Worm (Caenorhabditis elegans) whole organism, L1 larva: ENCODE data around the gene fil-2.

Source experiments
- C04F5.9 ChIP-seq: sonication (generic microtip); optimal IDR thresholded peaks from 2 replicates; lab custom pipeline; 2016; ENCODE audit warnings: missing genetic modification characterization, missing compliant biosample characterization
- C16A3.4 ChIP-seq: fragments of 150-350 bp; optimal IDR thresholded peaks from 2 replicates; lab custom pipeline; 2014; ENCODE audit warnings: missing biosample characterization, missing genetic modification characterization
- C34B4.2 ChIP-seq: sonication (generic microtip); optimal IDR thresholded peaks from 2 replicates; lab custom pipeline; 2017; ENCODE audit warnings: mild to moderate bottlenecking, missing genetic modification characterization, missing compliant biosample characterization
- F16B12.6 ChIP-seq: fragments of 150-350 bp; optimal IDR thresholded peaks from 2 replicates; lab custom pipeline; 2014; ENCODE audit warnings: missing biosample characterization, missing genetic modification characterization
- Y116A8C.19 ChIP-seq: sonication (generic microtip); optimal IDR thresholded peaks from 2 replicates; lab custom pipeline; 2016; ENCODE audit warnings: missing compliant biosample characterization, missing genetic modification characterization, borderline replicate concordance
- aha-1 ChIP-seq: fragments of 150-350 bp; optimal IDR thresholded peaks from 2 replicates; lab custom pipeline; 2014; ENCODE audit warnings: missing biosample characterization, missing genetic modification characterization
- ama-1 ChIP-seq: fragments of 150-350 bp; optimal IDR thresholded peaks from 2 replicates; lab custom pipeline; 2014
- blmp-1 ChIP-seq: fragments of 150-350 bp; optimal IDR thresholded peaks from 2 replicates; lab custom pipeline; 2014; ENCODE audit warnings: missing biosample characterization, missing genetic modification characterization
- ceh-63 ChIP-seq: fragments of 200-800 bp; sonication (Bioruptor generic); optimal IDR thresholded peaks from 2 replicates; lab custom pipeline; 2018; ENCODE audit warnings: mild to moderate bottlenecking, missing genetic modification characterization, missing compliant biosample characterization
- ceh-8 ChIP-seq: fragments of 200-800 bp; sonication (Bioruptor generic); optimal IDR thresholded peaks from 2 replicates; lab custom pipeline; 2018; ENCODE audit warnings: mild to moderate bottlenecking, missing genetic modification characterization, moderate library complexity, missing compliant biosample characterization
- ceh-82 ChIP-seq, 3 experiments: fragments of 150-350 bp in 1 of 3; sonication (generic microtip) in 2 of 3; optimal IDR thresholded peaks; 2 replicates each; lab custom pipeline; 2014 to 2017; ENCODE audit warnings: missing biosample characterization in 3 of 3, missing genetic modification characterization in 3 of 3
- ceh-90 ChIP-seq: sonication (generic microtip); optimal IDR thresholded peaks from 2 replicates; lab custom pipeline; 2016; ENCODE audit warnings: missing genetic modification characterization, missing compliant biosample characterization
- ces-1 ChIP-seq: fragments of 150-350 bp; optimal IDR thresholded peaks from 2 replicates; lab custom pipeline; 2014; ENCODE audit warnings: missing biosample characterization, missing genetic modification reagents, missing genetic modification characterization
- efl-1 ChIP-seq, 4 experiments: fragments of 150-350 bp; optimal IDR thresholded peaks in 3 of 4; peaks in 1 of 4; 1 replicate in 1 of 4; 2 replicates in 3 of 4; lab custom pipeline; 2014; ENCODE audit warnings: missing biosample characterization in 2 of 4, missing genetic modification characterization in 2 of 4, missing genetic modification reagents in 2 of 4
- egl-27 ChIP-seq, 2 experiments: fragments of 150-350 bp in 1 of 2; sonication (generic microtip); optimal IDR thresholded peaks; 3 replicates each; lab custom pipeline; 2017 to 2018; ENCODE audit warnings: missing biosample characterization in 2 of 2, missing genetic modification characterization in 2 of 2, missing genetic modification reagents in 2 of 2
- elt-2 ChIP-seq: sonication (generic microtip); optimal IDR thresholded peaks from 2 replicates; lab custom pipeline; 2016; ENCODE audit warnings: missing genetic modification characterization, mild to moderate bottlenecking, inconsistent platforms, missing compliant biosample characterization, missing genetic modification reagents
- fkh-10 ChIP-seq: sonication (generic microtip); optimal IDR thresholded peaks from 2 replicates; lab custom pipeline; 2017; ENCODE audit warnings: missing biosample characterization, missing genetic modification reagents, missing genetic modification characterization
- fkh-4 ChIP-seq: sonication (generic microtip); optimal IDR thresholded peaks from 2 replicates; lab custom pipeline; 2016; ENCODE audit warnings: missing compliant biosample characterization, missing genetic modification characterization, borderline replicate concordance
- fkh-8 ChIP-seq: sonication (generic microtip); optimal IDR thresholded peaks from 2 replicates; lab custom pipeline; 2016; ENCODE audit warnings: mild to moderate bottlenecking, missing genetic modification characterization, missing compliant biosample characterization
- fos-1 ChIP-seq: fragments of 150-350 bp; optimal IDR thresholded peaks from 2 replicates; lab custom pipeline; 2014; ENCODE audit warnings: missing biosample characterization, missing genetic modification characterization
- grh-1 ChIP-seq: fragments of 200-800 bp; sonication (Bioruptor generic); IDR thresholded peaks from 2 replicates; pipeline ENCODE4 v1.3.6; 2022; ENCODE audit warnings: missing genetic modification reagents, missing genetic modification characterization, missing compliant biosample characterization
- hpl-2 ChIP-seq: fragments of 150-350 bp; optimal IDR thresholded peaks from 2 replicates; lab custom pipeline; 2014; ENCODE audit warnings: missing biosample characterization, missing genetic modification reagents, missing genetic modification characterization
- irx-1 ChIP-seq: sonication (generic microtip); optimal IDR thresholded peaks from 2 replicates; lab custom pipeline; 2016; ENCODE audit warnings: missing genetic modification characterization, missing compliant biosample characterization
- isw-1 ChIP-seq: fragments of 200-800 bp; sonication (Bioruptor generic); IDR thresholded peaks from 2 replicates; pipeline ENCODE4 v1.3.6; 2022; ENCODE audit warnings: missing genetic modification characterization, missing compliant biosample characterization
- jun-1 ChIP-seq: fragments of 150-350 bp; optimal IDR thresholded peaks from 2 replicates; lab custom pipeline; 2014; ENCODE audit warnings: missing biosample characterization, missing genetic modification reagents, missing genetic modification characterization
- lin-13 ChIP-seq: fragments of 150-350 bp; optimal IDR thresholded peaks from 2 replicates; lab custom pipeline; 2014; ENCODE audit warnings: missing biosample characterization, missing genetic modification reagents, missing genetic modification characterization
- lin-14 ChIP-seq: fragments of 200-800 bp; sonication (Bioruptor generic); optimal IDR thresholded peaks from 2 replicates; lab custom pipeline; 2018; ENCODE audit warnings: mild to moderate bottlenecking, missing genetic modification characterization, moderate library complexity, missing compliant biosample characterization
- lin-35 ChIP-seq, 2 experiments: fragments of 150-350 bp; optimal IDR thresholded peaks; 2 replicates each; lab custom pipeline; 2014; ENCODE audit warnings: missing biosample characterization in 2 of 2, missing genetic modification characterization in 2 of 2, missing genetic modification reagents in 2 of 2
- lsy-2 ChIP-seq, 2 experiments: fragments of 150-350 bp; optimal IDR thresholded peaks; 2 replicates each; lab custom pipeline; 2014; ENCODE audit warnings: missing biosample characterization in 2 of 2, missing genetic modification characterization in 2 of 2
- mep-1 ChIP-seq: fragments of 150-350 bp; optimal IDR thresholded peaks from 2 replicates; lab custom pipeline; 2014; ENCODE audit warnings: missing biosample characterization, missing genetic modification characterization
- nhr-20 ChIP-seq: sonication (generic microtip); optimal IDR thresholded peaks from 2 replicates; lab custom pipeline; 2016; ENCODE audit warnings: mild to moderate bottlenecking, missing genetic modification characterization, missing compliant biosample characterization
- nhr-237 ChIP-seq: fragments of 150-350 bp; optimal IDR thresholded peaks from 2 replicates; lab custom pipeline; 2014; ENCODE audit warnings: missing biosample characterization, missing genetic modification characterization
- nhr-28 ChIP-seq: fragments of 150-350 bp; optimal IDR thresholded peaks from 2 replicates; lab custom pipeline; 2014; ENCODE audit warnings: missing biosample characterization, missing genetic modification characterization
- nhr-47 ChIP-seq: sonication (generic microtip); optimal IDR thresholded peaks from 2 replicates; lab custom pipeline; 2016; ENCODE audit warnings: mild to moderate bottlenecking, missing genetic modification characterization, moderate library complexity, missing compliant biosample characterization
- nhr-71 ChIP-seq: sonication (generic microtip); optimal IDR thresholded peaks from 2 replicates; lab custom pipeline; 2016; ENCODE audit warnings: mild to moderate bottlenecking, missing genetic modification characterization, moderate library complexity, missing compliant biosample characterization
- nhr-76 ChIP-seq: sonication (generic microtip); optimal IDR thresholded peaks from 2 replicates; lab custom pipeline; 2017; ENCODE audit warnings: missing biosample characterization, missing genetic modification characterization
- nhr-84 ChIP-seq: sonication (generic microtip); optimal IDR thresholded peaks from 2 replicates; lab custom pipeline; 2017; ENCODE audit warnings: missing biosample characterization, missing genetic modification characterization
- nhr-85 ChIP-seq: sonication (generic microtip); peaks from one replicate; lab custom pipeline; 2016; ENCODE audit warnings: missing genetic modification characterization, inconsistent platforms, missing compliant biosample characterization
- pag-3 ChIP-seq: sonication (generic microtip); optimal IDR thresholded peaks from 2 replicates; lab custom pipeline; 2017; ENCODE audit warnings: missing genetic modification characterization, mild to moderate bottlenecking, missing compliant biosample characterization, antibody characterized with exemption, borderline replicate concordance; ENCODE audit not compliant: insufficient read depth
- rnt-1 ChIP-seq: sonication (generic microtip); optimal IDR thresholded peaks from 2 replicates; lab custom pipeline; 2016; ENCODE audit warnings: mild to moderate bottlenecking, missing genetic modification characterization, moderate library complexity, missing compliant biosample characterization
- snu-23 ChIP-seq: sonication (generic microtip); optimal IDR thresholded peaks from 2 replicates; lab custom pipeline; 2016; ENCODE audit warnings: missing genetic modification characterization, missing compliant biosample characterization
- sox-4 ChIP-seq: sonication (generic microtip); optimal IDR thresholded peaks from 2 replicates; lab custom pipeline; 2016; ENCODE audit warnings: missing genetic modification characterization, missing compliant biosample characterization
- sptf-1 ChIP-seq: fragments of 150-350 bp; optimal IDR thresholded peaks from 2 replicates; lab custom pipeline; 2014; ENCODE audit warnings: missing biosample characterization, missing genetic modification characterization
- sup-37 ChIP-seq: fragments of 200-800 bp; sonication (Bioruptor generic); optimal IDR thresholded peaks from 2 replicates; lab custom pipeline; 2018; ENCODE audit warnings: mild to moderate bottlenecking, missing genetic modification characterization, missing compliant biosample characterization
- swsn-7 ChIP-seq: sonication (generic microtip); optimal IDR thresholded peaks from 2 replicates; lab custom pipeline; 2016; ENCODE audit warnings: missing genetic modification characterization, missing compliant biosample characterization
- unc-30 ChIP-seq: sonication (generic microtip); optimal IDR thresholded peaks from 2 replicates; lab custom pipeline; 2017; ENCODE audit warnings: missing biosample characterization, missing genetic modification characterization
- unc-62 ChIP-seq: fragments of 150-350 bp; optimal IDR thresholded peaks from 2 replicates; lab custom pipeline; 2014; ENCODE audit warnings: missing biosample characterization, missing genetic modification reagents, missing genetic modification characterization
- xbp-1 ChIP-seq: sonication (generic microtip); optimal IDR thresholded peaks from 2 replicates; lab custom pipeline; 2016; ENCODE audit warnings: missing genetic modification characterization, missing compliant biosample characterization
- zag-1 ChIP-seq: fragments of 150-350 bp; optimal IDR thresholded peaks from 2 replicates; lab custom pipeline; 2014; ENCODE audit warnings: missing biosample characterization, missing genetic modification characterization

fil-2 gene

ce11 chrV:6230629-6231229, 48.1 kb upstream of the fil-2 start:
- TF ChIP-seq C16A3.4 (tag; lab: Kevin White, UChicago) (no peak), sox-4 (no peak), nhr-47 (tag; lab: Kevin White, UChicago) (peak; percentile 35), zag-1 (no peak), elt-2 (tag; lab: Kevin White, UChicago) (peak; percentile 37), nhr-237 (tag; lab: Kevin White, UChicago) (no peak), rnt-1 (tag; lab: Kevin White, UChicago) (no peak), fkh-4 (tag; lab: Kevin White, UChicago) (no peak), unc-62 (GFP tag; lab: Kevin White, UChicago) (no peak), ces-1 (GFP tag; lab: Kevin White, UChicago) (no peak), C34B4.2 (tag; lab: Kevin White, UChicago) (no peak), jun-1 (tag; lab: Kevin White, UChicago) (no peak), nhr-76 (tag; lab: Kevin White, UChicago) (no peak), mep-1 (tag; lab: Kevin White, UChicago) (peak; percentile 15), fkh-8 (tag; lab: Kevin White, UChicago) (peak; percentile 18), lin-14 (GFP tag; lab: Kevin White, UChicago) (peak; percentile 79), aha-1 (tag; lab: Kevin White, UChicago) (no peak), ama-1 (no peak), fkh-10 (GFP tag; lab: Kevin White, UChicago) (no peak), hpl-2 (GFP tag; lab: Kevin White, UChicago) (no peak), lsy-2 (tag; optimal IDR thresholded peaks at IDR 0.05; lab: Kevin White, UChicago) (peak in 1 of 2 experiments; percentile 7), pag-3 (tag; lab: Kevin White, UChicago) (no peak), blmp-1 (peak; percentile 13), Y116A8C.19 (tag; lab: Kevin White, UChicago) (no peak), nhr-84 (tag; lab: Kevin White, UChicago) (no peak), efl-1 (optimal IDR thresholded peaks at IDR 0.05; lab: Kevin White, UChicago) (peak in 1 of 2 experiments; percentile 2), efl-1 (GFP tag; optimal IDR thresholded peaks at IDR 0.05 in 1 of 2; lab: Kevin White, UChicago) (peak in 1 of 2 experiments; percentile 90), nhr-85 (tag; lab: Kevin White, UChicago) (peak; percentile 70), nhr-71 (tag; lab: Kevin White, UChicago) (peak; percentile 33), ceh-63 (GFP tag; lab: Kevin White, UChicago) (no peak), grh-1 (GFP tag; lab: Robert Waterston, UW) (0 out of 2 replicates have a peak, but pooled peaks have one; percentile 25), nhr-28 (tag; lab: Kevin White, UChicago) (no peak), F16B12.6 (tag; lab: Kevin White, UChicago) (no peak), ceh-82 (tag; optimal IDR thresholded peaks at IDR 0.05; lab: Kevin White, UChicago) (no peak), egl-27 (tag; optimal IDR thresholded peaks at IDR 0.05; lab: Kevin White, UChicago) (no peak), swsn-7 (tag; lab: Kevin White, UChicago) (peak; percentile 36), fos-1 (no peak), ceh-8 (GFP tag; lab: Kevin White, UChicago) (no peak), snu-23 (GFP tag; lab: Kevin White, UChicago) (peak; percentile 1), nhr-20 (tag; lab: Kevin White, UChicago) (no peak), sup-37 (GFP tag; lab: Kevin White, UChicago) (no peak), irx-1 (tag; lab: Kevin White, UChicago) (no peak), isw-1 (no peak), sptf-1 (tag; lab: Kevin White, UChicago) (no peak), unc-30 (tag; lab: Kevin White, UChicago) (no peak), xbp-1 (tag; lab: Kevin White, UChicago) (peak; percentile 24), lin-35 (GFP tag; optimal IDR thresholded peaks at IDR 0.05; lab: Kevin White, UChicago) (peak in 1 of 2 experiments; percentile 28), lin-13 (GFP tag; lab: Kevin White, UChicago) (no peak), ceh-90 (tag; lab: Kevin White, UChicago) (no peak), C04F5.9 (tag; lab: Kevin White, UChicago) (no peak)
